Worm (Caenorhabditis elegans): ENCODE results near the gene sel-2.

ce11 chrIII:4646246-4646645 is 34.1 kb upstream of the sel-2 start, which contains the start of gene pqn-29:
- no peak for TF ChIP-seq him-1 (tag; optimal IDR thresholded peaks at IDR 0.05)
- TF ChIP-seq W03F9.2 (tag; optimal IDR thresholded peaks at IDR 0.05), result no peak
- no peak for TF ChIP-seq dao-5 (tag; optimal IDR thresholded peaks at IDR 0.05)
